Worm (Caenorhabditis elegans): ENCODE results near the gene F37A8.2.

ce11 chrIII:3959206-3959605 lies 27.9 kb upstream of the F37A8.2 start:
- no peak for TF ChIP-seq pes-1 (GFP tag; IDR thresholded peaks at IDR 0.05)
- TF ChIP-seq B0310.2 (tag; optimal IDR thresholded peaks at IDR 0.05), result no peak
- no peak for TF ChIP-seq ama-1 (optimal IDR thresholded peaks at IDR 0.05)
- no peak for TF ChIP-seq F13C5.2 (tag; optimal IDR thresholded peaks at IDR 0.05)
- no peak for TF ChIP-seq hmbx-1 (tag; optimal IDR thresholded peaks at IDR 0.05)
- TF ChIP-seq hnd-1 (tag; optimal IDR thresholded peaks at IDR 0.05), result no peak
- no peak for TF ChIP-seq ceh-36 (tag; optimal IDR thresholded peaks at IDR 0.05)
- no peak for TF ChIP-seq sea-1 (GFP tag; conservative IDR thresholded peaks at IDR 0.05)
